Worm (Caenorhabditis elegans): ENCODE data around the gene shn-1.

DNA sequence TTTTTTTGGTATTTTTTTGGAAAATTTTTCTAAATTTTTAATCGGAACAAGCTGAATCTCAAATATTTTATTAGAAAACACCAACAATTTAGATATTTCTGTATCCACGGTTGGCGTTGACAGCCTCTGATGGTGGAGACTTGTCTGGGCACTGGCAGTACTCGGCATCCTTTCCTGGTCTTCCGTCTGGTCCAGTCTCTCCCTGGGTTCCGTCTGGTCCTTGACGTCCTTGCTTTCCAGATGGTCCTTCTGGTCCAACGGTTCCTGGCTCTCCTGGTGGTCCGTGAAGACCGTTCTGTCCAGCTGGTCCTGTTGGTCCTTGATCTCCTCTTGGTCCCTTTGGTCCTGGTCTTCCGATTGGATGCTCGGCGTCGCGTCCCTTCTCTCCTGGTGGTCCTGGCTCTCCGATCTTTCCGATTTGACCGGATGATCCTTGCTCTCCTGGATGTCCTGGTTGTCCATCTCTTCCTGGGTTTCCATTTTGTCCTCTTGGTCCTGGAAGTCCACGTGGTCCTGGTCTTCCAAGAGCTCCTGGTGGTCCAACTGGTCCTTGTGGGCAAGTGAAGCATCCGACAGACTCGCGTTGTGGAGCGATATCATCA lies 54.0 kb downstream of the shn-1 start:
- TF ChIP-seq ama-1 (optimal IDR thresholded peaks at IDR 0.05) (no peak), tbx-11 (GFP tag; IDR thresholded peaks at IDR 0.05) (no peak), ceh-13 (GFP tag; optimal IDR thresholded peaks at IDR 0.05) (no peak), sea-1 (GFP tag; conservative IDR thresholded peaks at IDR 0.05) (no peak), pes-1 (GFP tag; IDR thresholded peaks at IDR 0.05) (no peak), aly-1 (tag; optimal IDR thresholded peaks at IDR 0.05) (no peak), B0310.2 (tag; optimal IDR thresholded peaks at IDR 0.05) (no peak), F13C5.2 (tag; optimal IDR thresholded peaks at IDR 0.05) (no peak), flt-1 (GFP tag; IDR thresholded peaks at IDR 0.05) (no peak), ceh-36 (tag; optimal IDR thresholded peaks at IDR 0.05) (no peak)
